Fruit fly (Drosophila melanogaster) whole organism, embryonic: ENCODE measurements around the gene CG14535.

ENCODE experiments used
- BtbVII ChIP-seq: fragments of 200-800 bp; sonication (Bioruptor generic); optimal IDR thresholded peaks from 3 replicates; lab custom pipeline; 2017; ENCODE audit warnings: missing biosample characterization, mild to moderate bottlenecking, missing genetic modification characterization
- CG1024 ChIP-seq: fragments of 200-800 bp; sonication (Bioruptor generic); IDR thresholded peaks from 2 replicates; pipeline ENCODE4 v1.3.6; 2022; ENCODE audit warnings: missing biosample characterization, missing genetic modification characterization
- CG10462 ChIP-seq: fragments of 200-800 bp; sonication (Bioruptor generic); optimal IDR thresholded peaks from 2 replicates; lab custom pipeline; 2016; ENCODE audit warnings: missing biosample characterization, missing genetic modification characterization
- CG12155 ChIP-seq: fragments of 200-800 bp; sonication (Bioruptor generic); optimal IDR thresholded peaks from 3 replicates; lab custom pipeline; 2016; ENCODE audit warnings: missing biosample characterization, missing genetic modification characterization
- CG13123 ChIP-seq: fragments of 200-800 bp; sonication (Bioruptor generic); optimal IDR thresholded peaks from 2 replicates; lab custom pipeline; 2016; ENCODE audit warnings: missing biosample characterization, missing genetic modification characterization
- CG17328 ChIP-seq: fragments of 200-800 bp; sonication (Bioruptor generic); IDR thresholded peaks from 2 replicates; pipeline ENCODE4 v1.3.6; 2022; ENCODE audit warnings: missing biosample characterization, missing genetic modification characterization
- CG18262 ChIP-seq: fragments of 200-800 bp; optimal IDR thresholded peaks from 3 replicates; lab custom pipeline; 2019; ENCODE audit warnings: missing biosample characterization, mild to moderate bottlenecking, missing genetic modification characterization, moderate library complexity
- CG2120 ChIP-seq: fragments of 200-800 bp; sonication (Bioruptor generic); optimal IDR thresholded peaks from 3 replicates; lab custom pipeline; 2016; ENCODE audit warnings: missing biosample characterization, missing genetic modification characterization
- CG32767 ChIP-seq: fragments of 200-800 bp; sonication (Bioruptor generic); IDR thresholded peaks from 2 replicates; pipeline ENCODE4 v1.3.6; 2022; ENCODE audit warnings: missing biosample characterization, missing genetic modification characterization
- CG5180 ChIP-seq: fragments of 200-800 bp; sonication (Bioruptor generic); optimal IDR thresholded peaks from 3 replicates; lab custom pipeline; 2017; ENCODE audit warnings: missing biosample characterization, missing genetic modification characterization, mild to moderate bottlenecking, moderate library complexity, missing genetic modification reagents
- CG6254 ChIP-seq: fragments of 200-800 bp; sonication (Bioruptor generic); optimal IDR thresholded peaks from 3 replicates; lab custom pipeline; 2017; ENCODE audit warnings: mild to moderate bottlenecking, missing biosample characterization, missing genetic modification reagents, missing genetic modification characterization
- CG7745 ChIP-seq: fragments of 200-800 bp; sonication (Bioruptor generic); optimal IDR thresholded peaks from 2 replicates; lab custom pipeline; 2018; ENCODE audit warnings: missing biosample characterization, mild to moderate bottlenecking, missing genetic modification characterization, moderate library complexity
- CG8924 ChIP-seq: fragments of 200-800 bp; optimal IDR thresholded peaks from 3 replicates; lab custom pipeline; 2019; ENCODE audit warnings: missing biosample characterization, mild to moderate bottlenecking, missing genetic modification characterization, moderate library complexity
- CG9932 ChIP-seq: fragments of 200-800 bp; sonication (Bioruptor generic); IDR thresholded peaks from 2 replicates; pipeline ENCODE4 v1.3.6; 2022; ENCODE audit warnings: missing biosample characterization, missing genetic modification characterization
- Dip3 ChIP-seq: fragments of 200-800 bp; sonication (Bioruptor generic); optimal IDR thresholded peaks from 3 replicates; lab custom pipeline; 2016; ENCODE audit warnings: missing biosample characterization, missing genetic modification characterization
- Doc2 ChIP-seq: fragments of 200-800 bp; sonication (Bioruptor generic); IDR thresholded peaks from 2 replicates; pipeline ENCODE4 v1.3.6; 2022; ENCODE audit warnings: missing biosample characterization, missing genetic modification characterization
- Hand ChIP-seq: fragments of 200-800 bp; sonication (Bioruptor generic); optimal IDR thresholded peaks from 2 replicates; lab custom pipeline; 2017; ENCODE audit warnings: mild to moderate bottlenecking, missing biosample characterization, missing genetic modification reagents, missing genetic modification characterization
- Jarid2 ChIP-seq: fragments of 200-800 bp; sonication (Bioruptor generic); optimal IDR thresholded peaks from 3 replicates; lab custom pipeline; 2017; ENCODE audit warnings: mild to moderate bottlenecking, missing biosample characterization, missing genetic modification reagents, missing genetic modification characterization
- Mad ChIP-seq: fragments of 200-800 bp; sonication (Bioruptor generic); optimal IDR thresholded peaks from 2 replicates; lab custom pipeline; 2016; ENCODE audit warnings: missing biosample characterization, missing genetic modification characterization
- NC2α ChIP-seq: fragments of 200-800 bp; sonication (Bioruptor generic); optimal IDR thresholded peaks from 2 replicates; lab custom pipeline; 2016; ENCODE audit warnings: missing biosample characterization, missing genetic modification characterization
- NK7.1 ChIP-seq: fragments of 200-800 bp; sonication (Bioruptor generic); optimal IDR thresholded peaks from 3 replicates; lab custom pipeline; 2016; ENCODE audit warnings: missing biosample characterization, missing genetic modification characterization
- Oli ChIP-seq: fragments of 200-800 bp; sonication (Bioruptor generic); optimal IDR thresholded peaks from 2 replicates; lab custom pipeline; 2018; ENCODE audit warnings: missing biosample characterization, mild to moderate bottlenecking, missing genetic modification characterization, moderate library complexity
- Opbp ChIP-seq: fragments of 200-800 bp; sonication (Bioruptor generic); IDR thresholded peaks from 3 replicates; pipeline ENCODE4 v1.3.6; 2022; ENCODE audit warnings: missing biosample characterization, missing genetic modification characterization; ENCODE audit not compliant: partially characterized antibody
- Stat92E ChIP-seq, 3 experiments: fragments of >200 bp in 2 of 3; fragments of 200-800 bp in 1 of 3; sonication (Bioruptor generic) in 1 of 3; optimal IDR thresholded peaks; 2 replicates each; lab custom pipeline; 2017 to 2019; ENCODE audit warnings: missing biosample characterization in 3 of 3, missing genetic modification characterization in 3 of 3, mild to moderate bottlenecking in 1 of 3, moderate library complexity in 1 of 3
- aop ChIP-seq: fragments of 200-800 bp; sonication (Bioruptor generic); IDR thresholded peaks from 2 replicates; pipeline ENCODE4 v1.3.6; 2022; ENCODE audit warnings: missing biosample characterization, missing genetic modification characterization
- crc ChIP-seq: fragments of 200-800 bp; sonication (Bioruptor generic); optimal IDR thresholded peaks from 2 replicates; lab custom pipeline; 2016; ENCODE audit warnings: missing biosample characterization, missing genetic modification characterization
- cwo ChIP-seq: fragments of 200-800 bp; sonication (Bioruptor generic); optimal IDR thresholded peaks from 3 replicates; lab custom pipeline; 2017; ENCODE audit warnings: missing biosample characterization, missing genetic modification characterization, mild to moderate bottlenecking, moderate library complexity, missing genetic modification reagents
- dysf ChIP-seq: fragments of 200-800 bp; sonication (Bioruptor generic); IDR thresholded peaks from 3 replicates; pipeline ENCODE4 v1.3.6; 2022; ENCODE audit warnings: missing biosample characterization, missing genetic modification characterization
- fd96Cb ChIP-seq: fragments of 200-800 bp; sonication (Bioruptor generic); optimal IDR thresholded peaks from 2 replicates; lab custom pipeline; 2018; ENCODE audit warnings: missing biosample characterization, mild to moderate bottlenecking, missing genetic modification characterization, moderate library complexity
- ftz-f1 ChIP-seq: fragments of 200-800 bp; sonication (Bioruptor generic); optimal IDR thresholded peaks from 2 replicates; lab custom pipeline; 2016; ENCODE audit warnings: missing biosample characterization, missing genetic modification characterization
- hb ChIP-seq: fragments of 200-800 bp; sonication (Bioruptor generic); IDR thresholded peaks from 3 replicates; pipeline ENCODE4 v1.3.6; 2022; ENCODE audit warnings: missing biosample characterization, missing genetic modification characterization; ENCODE audit not compliant: partially characterized antibody
- insv ChIP-seq, 2 experiments: fragments of 200-800 bp; sonication (Bioruptor generic); optimal IDR thresholded peaks; 3 replicates each; lab custom pipeline; 2016 to 2018; ENCODE audit warnings: missing biosample characterization in 2 of 2, missing genetic modification characterization in 2 of 2
- kay ChIP-seq: fragments of 200-800 bp; sonication (Bioruptor generic); optimal IDR thresholded peaks from 2 replicates; lab custom pipeline; 2016; ENCODE audit warnings: missing biosample characterization, missing genetic modification characterization
- ken ChIP-seq: fragments of 200-800 bp; sonication (Bioruptor generic); IDR thresholded peaks from 3 replicates; pipeline ENCODE4 v1.3.6; 2022; ENCODE audit warnings: missing biosample characterization, missing genetic modification characterization
- klu ChIP-seq: fragments of 200-800 bp; sonication (Bioruptor generic); IDR thresholded peaks from 2 replicates; pipeline ENCODE4 v1.3.6; 2022; ENCODE audit warnings: missing biosample characterization, missing genetic modification characterization
- nerfin-1 ChIP-seq: fragments of 200-800 bp; sonication (Bioruptor generic); optimal IDR thresholded peaks from 3 replicates; lab custom pipeline; 2019; ENCODE audit warnings: missing biosample characterization, mild to moderate bottlenecking, missing genetic modification characterization, moderate library complexity
- nerfin-2 ChIP-seq: fragments of 200-800 bp; sonication (Bioruptor generic); IDR thresholded peaks from 2 replicates; pipeline ENCODE4 v1.3.6; 2022; ENCODE audit warnings: missing biosample characterization, missing genetic modification characterization; ENCODE audit not compliant: partially characterized antibody
- peb ChIP-seq: fragments of 200-800 bp; sonication (Bioruptor generic); IDR thresholded peaks from 2 replicates; pipeline ENCODE4 v1.3.6; 2022; ENCODE audit warnings: missing biosample characterization, missing genetic modification characterization
- pfk ChIP-seq: fragments of 200-800 bp; sonication (Bioruptor generic); optimal IDR thresholded peaks from 2 replicates; lab custom pipeline; 2018; ENCODE audit warnings: missing biosample characterization, mild to moderate bottlenecking, missing genetic modification characterization, moderate library complexity
- phol ChIP-seq: fragments of 200-800 bp; sonication (Bioruptor generic); optimal IDR thresholded peaks from 3 replicates; lab custom pipeline; 2018; ENCODE audit warnings: missing biosample characterization, mild to moderate bottlenecking, missing genetic modification characterization, moderate library complexity
- repo ChIP-seq: fragments of 200-800 bp; sonication (Bioruptor generic); optimal IDR thresholded peaks from 2 replicates; lab custom pipeline; 2016; ENCODE audit warnings: missing biosample characterization, missing genetic modification characterization
- slbo ChIP-seq: fragments of 200-800 bp; sonication (Bioruptor generic); IDR thresholded peaks from 2 replicates; pipeline ENCODE4 v1.3.6; 2022; ENCODE audit warnings: missing biosample characterization, missing genetic modification characterization
- sob ChIP-seq: fragments of 200-800 bp; sonication (Bioruptor generic); IDR thresholded peaks from 2 replicates; pipeline ENCODE4 v1.3.6; 2022; ENCODE audit warnings: missing biosample characterization, missing genetic modification characterization
- tio ChIP-seq: fragments of 200-800 bp; sonication (Bioruptor generic); optimal IDR thresholded peaks from 2 replicates; lab custom pipeline; 2017; ENCODE audit warnings: missing biosample characterization, missing genetic modification characterization, inconsistent platforms
- tll ChIP-seq, 2 experiments: fragments of 200-800 bp in 1 of 2; fragments of >200 bp in 1 of 2; sonication (Bioruptor generic) in 1 of 2; optimal IDR thresholded peaks; 2 replicates each; lab custom pipeline; 2017 to 2019; ENCODE audit warnings: missing biosample characterization in 2 of 2, missing genetic modification characterization in 2 of 2, mild to moderate bottlenecking in 1 of 2, moderate library complexity in 1 of 2
- tx ChIP-seq: fragments of 200-800 bp; sonication (Bioruptor generic); optimal IDR thresholded peaks from 2 replicates; lab custom pipeline; 2016; ENCODE audit warnings: missing biosample characterization, missing genetic modification characterization
- vfl ChIP-seq: fragments of 200-800 bp; sonication (Bioruptor generic); optimal IDR thresholded peaks from 2 replicates; lab custom pipeline; 2016; ENCODE audit warnings: missing biosample characterization, missing genetic modification characterization
- zen2 ChIP-seq: fragments of 200-800 bp; sonication (Bioruptor generic); IDR thresholded peaks from 3 replicates; pipeline ENCODE4 v1.3.6; 2022; ENCODE audit warnings: missing biosample characterization, missing genetic modification characterization; ENCODE audit not compliant: partially characterized antibody

CG14535 gene

DNA sequence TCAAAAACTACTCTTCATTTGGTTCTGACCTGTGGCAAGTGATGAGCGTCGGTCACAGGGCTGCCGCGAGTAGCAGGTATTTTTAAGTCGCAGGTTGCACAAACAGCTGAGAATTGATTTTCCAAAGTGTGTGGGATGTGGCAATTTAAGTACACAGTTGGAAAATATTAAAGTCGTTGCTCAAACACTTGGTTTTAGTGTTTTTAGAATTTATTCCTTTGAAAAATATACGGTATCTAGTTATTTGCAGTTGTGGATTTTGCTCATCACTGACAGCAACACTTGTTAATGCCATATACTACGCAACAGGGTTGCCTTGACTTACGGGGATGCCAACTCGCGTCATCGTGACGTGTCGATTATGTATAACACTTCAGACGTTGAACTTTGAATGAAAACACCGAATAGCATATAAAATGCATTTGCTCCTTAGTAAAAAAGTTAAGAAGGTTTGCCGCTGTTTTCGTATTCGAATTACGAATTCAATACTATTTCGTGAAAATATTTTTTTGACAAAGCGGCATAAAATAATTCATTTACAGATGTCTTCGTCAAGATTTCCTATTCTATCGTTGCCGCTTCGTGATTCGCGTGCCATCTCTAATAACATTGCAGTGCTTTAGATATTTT, 55.4 kb downstream of the CG14535 start, which contains the start of the genes Herp and r2d2 (continued):
- TF ChIP-seq Oli (peak; percentile 83), ken (GFP tag; lab: Robert Waterston, UW) (peak; percentile 88), CG2120 (GFP tag; lab: Kevin White, UChicago) (peak; percentile 96), CG10462 (GFP tag; lab: Kevin White, UChicago) (peak; percentile 60), cwo (GFP tag; lab: Kevin White, UChicago) (peak; percentile 79), CG8924 (tag; lab: Kevin White, UChicago) (peak; percentile 88), tll (GFP tag; optimal IDR thresholded peaks at IDR 0.05; lab: Kevin White, UChicago) (peak; percentile 70 to 99), CG18262 (tag; lab: Kevin White, UChicago) (peak; percentile 88), fd96Cb (tag; lab: Kevin White, UChicago) (peak; percentile 81), CG9932 (GFP tag; lab: Robert Waterston, UW) (peak; percentile 95), CG12155 (peak; percentile 87), zen2 (GFP tag; lab: Robert Waterston, UW) (peak; percentile 47; the same call in 1 of the 3 replicates), tx (GFP tag; lab: Kevin White, UChicago) (peak; percentile 90), phol (tag; lab: Kevin White, UChicago) (peak; percentile 90), ftz-f1 (peak; percentile 61), CG1024 (GFP tag; lab: Robert Waterston, UW) (no peak), Jarid2 (GFP tag; lab: Kevin White, UChicago) (peak; percentile 71), CG7745 (tag; lab: Kevin White, UChicago) (peak; percentile 21), Dip3 (GFP tag; lab: Kevin White, UChicago) (peak; percentile 93), nerfin-2 (GFP tag; lab: Robert Waterston, UW) (no peak), nerfin-1 (tag; lab: Kevin White, UChicago) (peak; percentile 87), CG6254 (peak; percentile 24), pfk (GFP tag; lab: Kevin White, UChicago) (peak; percentile 40), NC2α (GFP tag; lab: Kevin White, UChicago) (peak; percentile 84), Hand (peak; percentile 75), dysf (peak; percentile 94), Doc2 (GFP tag; lab: Robert Waterston, UW) (no peak; the same call in none of the 2 replicates), BtbVII (GFP tag; lab: Kevin White, UChicago) (peak; percentile 87), hb (GFP tag; lab: Robert Waterston, UW) (0 out of 3 replicates have a peak, but pooled peaks have one; percentile 26), vfl (GFP tag; lab: Kevin White, UChicago) (peak; percentile 83), CG13123 (GFP tag; lab: Kevin White, UChicago) (peak; percentile 76), sob (GFP tag; lab: Robert Waterston, UW) (peak; percentile 94), Stat92E (GFP tag; optimal IDR thresholded peaks at IDR 0.05; lab: Kevin White, UChicago) (peak in 1 of 3 experiments; percentile 66), CG5180 (GFP tag; lab: Kevin White, UChicago) (peak; percentile 66), NK7.1 (peak; percentile 91), CG32767 (GFP tag; lab: Robert Waterston, UW) (peak; percentile 86), Mad (GFP tag; lab: Kevin White, UChicago) (peak; percentile 86), kay (GFP tag; lab: Kevin White, UChicago) (peak; percentile 86), klu (peak; percentile 84), CG17328 (peak; percentile 73), Opbp (GFP tag; lab: Robert Waterston, UW) (peak; percentile 63; the same call in 1 of the 3 replicates), crc (GFP tag; lab: Kevin White, UChicago) (peak; percentile 89), peb (peak; percentile 88), tio (GFP tag; lab: Kevin White, UChicago) (peak; percentile 87), slbo (GFP tag; lab: Robert Waterston, UW) (peak; percentile 93), aop (GFP tag; lab: Robert Waterston, UW) (no peak), repo (GFP tag; lab: Kevin White, UChicago) (peak; percentile 90), insv (GFP tag; optimal IDR thresholded peaks at IDR 0.05; lab: Kevin White, UChicago) (peak in 1 of 2 experiments; percentile 69)
